Worm (Caenorhabditis elegans) whole organism, L1 larva: Measurements from ENCODE around the gene T08B1.4.

Experiments used
- C16A3.4 ChIP-seq: fragments of 150-350 bp; optimal IDR thresholded peaks from 2 replicates; lab custom pipeline; 2014; ENCODE audit warnings: missing biosample characterization, missing genetic modification characterization
- Y116A8C.19 ChIP-seq: sonication (generic microtip); optimal IDR thresholded peaks from 2 replicates; lab custom pipeline; 2016; ENCODE audit warnings: missing compliant biosample characterization, missing genetic modification characterization, borderline replicate concordance
- alr-1 ChIP-seq: fragments of 200-800 bp; sonication (Bioruptor generic); optimal IDR thresholded peaks from 2 replicates; lab custom pipeline; 2018; ENCODE audit warnings: borderline replicate concordance, mild to moderate bottlenecking, missing genetic modification characterization, missing compliant biosample characterization
- aly-2 ChIP-seq: fragments of 150-350 bp; optimal IDR thresholded peaks from 2 replicates; lab custom pipeline; 2014; ENCODE audit warnings: missing biosample characterization, missing genetic modification characterization
- ceh-63 ChIP-seq: fragments of 200-800 bp; sonication (Bioruptor generic); optimal IDR thresholded peaks from 2 replicates; lab custom pipeline; 2018; ENCODE audit warnings: mild to moderate bottlenecking, missing genetic modification characterization, missing compliant biosample characterization
- ces-1 ChIP-seq: fragments of 150-350 bp; optimal IDR thresholded peaks from 2 replicates; lab custom pipeline; 2014; ENCODE audit warnings: missing biosample characterization, missing genetic modification reagents, missing genetic modification characterization
- dpl-1 ChIP-seq, 3 experiments: fragments of 150-350 bp in 2 of 3; sonication (generic microtip) in 1 of 3; optimal IDR thresholded peaks; 2 replicates each; lab custom pipeline; 2014 to 2017; ENCODE audit warnings: missing biosample characterization in 3 of 3, missing genetic modification characterization in 3 of 3, missing genetic modification reagents in 3 of 3
- elt-2 ChIP-seq: sonication (generic microtip); optimal IDR thresholded peaks from 2 replicates; lab custom pipeline; 2016; ENCODE audit warnings: missing genetic modification characterization, mild to moderate bottlenecking, inconsistent platforms, missing compliant biosample characterization, missing genetic modification reagents
- fkh-4 ChIP-seq: sonication (generic microtip); optimal IDR thresholded peaks from 2 replicates; lab custom pipeline; 2016; ENCODE audit warnings: missing compliant biosample characterization, missing genetic modification characterization, borderline replicate concordance
- fkh-8 ChIP-seq: sonication (generic microtip); optimal IDR thresholded peaks from 2 replicates; lab custom pipeline; 2016; ENCODE audit warnings: mild to moderate bottlenecking, missing genetic modification characterization, missing compliant biosample characterization
- hpl-2 ChIP-seq: fragments of 150-350 bp; optimal IDR thresholded peaks from 2 replicates; lab custom pipeline; 2014; ENCODE audit warnings: missing biosample characterization, missing genetic modification reagents, missing genetic modification characterization
- isw-1 ChIP-seq: fragments of 200-800 bp; sonication (Bioruptor generic); IDR thresholded peaks from 2 replicates; pipeline ENCODE4 v1.3.6; 2022; ENCODE audit warnings: missing genetic modification characterization, missing compliant biosample characterization
- jun-1 ChIP-seq: fragments of 150-350 bp; optimal IDR thresholded peaks from 2 replicates; lab custom pipeline; 2014; ENCODE audit warnings: missing biosample characterization, missing genetic modification reagents, missing genetic modification characterization
- lin-35 ChIP-seq, 2 experiments: fragments of 150-350 bp; optimal IDR thresholded peaks; 2 replicates each; lab custom pipeline; 2014; ENCODE audit warnings: missing biosample characterization in 2 of 2, missing genetic modification characterization in 2 of 2, missing genetic modification reagents in 2 of 2
- lin-39 ChIP-seq: fragments of 150-350 bp; optimal IDR thresholded peaks from 2 replicates; lab custom pipeline; 2014; ENCODE audit warnings: missing biosample characterization, missing genetic modification reagents, missing genetic modification characterization
- lir-3 ChIP-seq: sonication (generic microtip); optimal IDR thresholded peaks from 2 replicates; lab custom pipeline; 2016; ENCODE audit warnings: mild to moderate bottlenecking, missing genetic modification characterization, moderate library complexity, missing compliant biosample characterization; ENCODE audit not compliant: poor library complexity
- mef-2 ChIP-seq: fragments of 150-350 bp; optimal IDR thresholded peaks from 2 replicates; lab custom pipeline; 2014; ENCODE audit warnings: missing biosample characterization, missing genetic modification characterization
- mep-1 ChIP-seq: fragments of 150-350 bp; optimal IDR thresholded peaks from 2 replicates; lab custom pipeline; 2014; ENCODE audit warnings: missing biosample characterization, missing genetic modification characterization
- nhr-11 ChIP-seq: fragments of 150-350 bp; optimal IDR thresholded peaks from 2 replicates; lab custom pipeline; 2014; ENCODE audit warnings: missing biosample characterization, missing genetic modification characterization
- nhr-12 ChIP-seq: sonication (generic microtip); optimal IDR thresholded peaks from 2 replicates; lab custom pipeline; 2017; ENCODE audit warnings: missing biosample characterization, missing genetic modification characterization
- nhr-20 ChIP-seq: sonication (generic microtip); optimal IDR thresholded peaks from 2 replicates; lab custom pipeline; 2016; ENCODE audit warnings: mild to moderate bottlenecking, missing genetic modification characterization, missing compliant biosample characterization
- nhr-28 ChIP-seq: fragments of 150-350 bp; optimal IDR thresholded peaks from 2 replicates; lab custom pipeline; 2014; ENCODE audit warnings: missing biosample characterization, missing genetic modification characterization
- nhr-47 ChIP-seq: sonication (generic microtip); optimal IDR thresholded peaks from 2 replicates; lab custom pipeline; 2016; ENCODE audit warnings: mild to moderate bottlenecking, missing genetic modification characterization, moderate library complexity, missing compliant biosample characterization
- nhr-71 ChIP-seq: sonication (generic microtip); optimal IDR thresholded peaks from 2 replicates; lab custom pipeline; 2016; ENCODE audit warnings: mild to moderate bottlenecking, missing genetic modification characterization, moderate library complexity, missing compliant biosample characterization
- nhr-76 ChIP-seq: sonication (generic microtip); optimal IDR thresholded peaks from 2 replicates; lab custom pipeline; 2017; ENCODE audit warnings: missing biosample characterization, missing genetic modification characterization
- nhr-77 ChIP-seq: fragments of 150-350 bp; optimal IDR thresholded peaks from 2 replicates; lab custom pipeline; 2014; ENCODE audit warnings: missing biosample characterization, missing genetic modification characterization
- pag-3 ChIP-seq: sonication (generic microtip); optimal IDR thresholded peaks from 2 replicates; lab custom pipeline; 2017; ENCODE audit warnings: missing genetic modification characterization, mild to moderate bottlenecking, missing compliant biosample characterization, antibody characterized with exemption, borderline replicate concordance; ENCODE audit not compliant: insufficient read depth
- skn-1 ChIP-seq: fragments of 150-350 bp; optimal IDR thresholded peaks from 2 replicates; lab custom pipeline; 2014; ENCODE audit warnings: missing biosample characterization, missing genetic modification characterization
- snpc-4 ChIP-seq: fragments of 150-350 bp; optimal IDR thresholded peaks from 2 replicates; lab custom pipeline; 2014; ENCODE audit warnings: missing biosample characterization, missing genetic modification characterization
- snu-23 ChIP-seq: sonication (generic microtip); optimal IDR thresholded peaks from 2 replicates; lab custom pipeline; 2016; ENCODE audit warnings: missing genetic modification characterization, missing compliant biosample characterization
- sptf-1 ChIP-seq: fragments of 150-350 bp; optimal IDR thresholded peaks from 2 replicates; lab custom pipeline; 2014; ENCODE audit warnings: missing biosample characterization, missing genetic modification characterization
- swsn-7 ChIP-seq: sonication (generic microtip); optimal IDR thresholded peaks from 2 replicates; lab custom pipeline; 2016; ENCODE audit warnings: missing genetic modification characterization, missing compliant biosample characterization
- tbx-2 ChIP-seq: sonication (generic microtip); optimal IDR thresholded peaks from 2 replicates; lab custom pipeline; 2016; ENCODE audit warnings: missing genetic modification characterization, missing compliant biosample characterization
- tlp-1 ChIP-seq: fragments of 150-350 bp; optimal IDR thresholded peaks from 2 replicates; lab custom pipeline; 2014; ENCODE audit warnings: missing biosample characterization, missing genetic modification characterization
- unc-130 ChIP-seq: fragments of 150-350 bp; optimal IDR thresholded peaks from 2 replicates; lab custom pipeline; 2017; ENCODE audit warnings: missing biosample characterization, missing genetic modification characterization, inconsistent platforms
- unc-98 ChIP-seq: fragments of 200-800 bp; sonication (Bioruptor generic); IDR thresholded peaks from 2 replicates; pipeline ENCODE4 v1.3.6; 2022; ENCODE audit warnings: missing genetic modification characterization, missing compliant biosample characterization
- vab-15 ChIP-seq: sonication (generic microtip); optimal IDR thresholded peaks from 2 replicates; lab custom pipeline; 2017; ENCODE audit warnings: missing genotype, mild to moderate bottlenecking, missing genetic modification characterization, missing compliant biosample characterization
- xbp-1 ChIP-seq: sonication (generic microtip); optimal IDR thresholded peaks from 2 replicates; lab custom pipeline; 2016; ENCODE audit warnings: missing genetic modification characterization, missing compliant biosample characterization
- zag-1 ChIP-seq: fragments of 150-350 bp; optimal IDR thresholded peaks from 2 replicates; lab custom pipeline; 2014; ENCODE audit warnings: missing biosample characterization, missing genetic modification characterization
- zip-4 ChIP-seq: fragments of 200-800 bp; sonication (Bioruptor generic); optimal IDR thresholded peaks from 2 replicates; lab custom pipeline; 2018; ENCODE audit warnings: mild to moderate bottlenecking, missing genetic modification characterization, moderate library complexity, missing compliant biosample characterization
- ztf-11 ChIP-seq, 2 experiments: sonication (generic microtip); optimal IDR thresholded peaks; 2 replicates each; lab custom pipeline; 2016 to 2017; ENCODE audit warnings: missing genetic modification characterization in 2 of 2, missing biosample characterization in 1 of 2, missing compliant biosample characterization in 1 of 2
- ztf-4 ChIP-seq: fragments of 150-350 bp; optimal IDR thresholded peaks from 2 replicates; lab custom pipeline; 2014; ENCODE audit warnings: missing biosample characterization, missing genetic modification characterization

T08B1.4 gene

DNA sequence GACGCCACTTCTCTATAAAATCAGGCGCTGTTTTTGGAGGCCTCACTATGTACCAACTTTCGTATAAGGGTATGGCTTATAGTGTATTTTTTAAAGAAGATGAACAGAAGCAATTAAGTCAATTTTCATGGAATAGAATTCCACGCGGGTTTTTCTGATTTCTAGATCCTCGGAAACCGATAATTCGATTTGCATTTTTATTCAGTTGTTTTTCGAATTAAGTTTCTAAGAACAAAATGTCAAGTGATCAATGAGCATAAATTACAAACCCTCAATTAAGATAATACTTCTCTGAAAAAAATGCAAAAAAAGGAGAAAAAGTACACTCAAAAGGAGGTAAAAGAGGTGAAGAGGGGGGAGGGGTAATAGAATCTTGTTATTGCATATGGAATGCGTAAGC is 42.2 kb downstream of the T08B1.4 start:
- TF ChIP-seq sptf-1 (tag; lab: Kevin White, UChicago) (no peak), zag-1 (tag; lab: Kevin White, UChicago) (no peak), skn-1 (no peak), nhr-47 (tag; lab: Kevin White, UChicago) (peak; percentile 50), swsn-7 (tag; lab: Kevin White, UChicago) (no peak), aly-2 (tag; lab: Kevin White, UChicago) (no peak), hpl-2 (no peak), nhr-28 (tag; lab: Kevin White, UChicago) (no peak), nhr-71 (tag; lab: Kevin White, UChicago) (peak; percentile 59), ceh-63 (GFP tag; lab: Kevin White, UChicago) (no peak), mef-2 (tag; lab: Kevin White, UChicago) (no peak), fkh-4 (no peak), ztf-11 (tag; optimal IDR thresholded peaks at IDR 0.05; lab: Kevin White, UChicago) (no peak), zip-4 (GFP tag; lab: Kevin White, UChicago) (no peak), xbp-1 (tag; lab: Kevin White, UChicago) (no peak), snpc-4 (tag; lab: Kevin White, UChicago) (no peak), tlp-1 (tag; lab: Kevin White, UChicago) (no peak), nhr-11 (tag; lab: Kevin White, UChicago) (no peak), fkh-8 (tag; lab: Kevin White, UChicago) (peak; percentile 59), vab-15 (tag; lab: Kevin White, UChicago) (no peak), dpl-1 (GFP tag; optimal IDR thresholded peaks at IDR 0.05; lab: Kevin White, UChicago) (no peak), Y116A8C.19 (tag; lab: Kevin White, UChicago) (no peak), nhr-76 (no peak), nhr-77 (tag; lab: Kevin White, UChicago) (no peak), unc-98 (GFP tag; lab: Robert Waterston, UW) (no peak), mep-1 (tag; lab: Kevin White, UChicago) (no peak)
- TF ChIP-seq, all 84 proteins: peak for 3

DNA sequence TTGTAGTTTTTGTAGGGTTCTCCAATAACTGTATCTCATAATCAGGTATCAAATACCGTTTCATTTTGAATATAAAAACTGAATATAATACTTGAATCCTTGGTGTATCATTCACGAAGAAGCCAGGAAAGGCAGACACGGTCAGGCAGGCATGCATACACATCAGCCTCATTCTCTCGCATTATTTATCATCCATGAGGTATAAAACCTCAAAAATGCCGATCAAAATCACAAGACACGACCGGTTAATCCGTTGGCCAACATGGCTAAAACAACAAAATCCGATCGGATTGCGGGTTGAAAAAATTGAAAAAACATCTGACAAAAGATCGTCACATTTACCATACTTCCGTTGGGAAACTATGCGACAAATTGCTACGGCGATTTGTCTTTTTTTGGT is 43.3 kb downstream of the T08B1.4 start, which contains the start of gene F59A7.5:
F59A7.5 (plus strand) TSS at position 301 of the 400 bp plus-strand sequence.
- no peak for TF ChIP-seq snu-23
- no peak for TF ChIP-seq lir-3 (tag; lab: Kevin White, UChicago)
- no peak for TF ChIP-seq jun-1 (tag; lab: Kevin White, UChicago)
- no peak for TF ChIP-seq ces-1
- TF ChIP-seq unc-130 (tag; lab: Kevin White, UChicago), result no peak
- TF ChIP-seq nhr-20 (tag; lab: Kevin White, UChicago), result no peak
- TF ChIP-seq ztf-4, result no peak
- no peak for TF ChIP-seq pag-3
- no peak for TF ChIP-seq nhr-12 (tag; lab: Kevin White, UChicago)
- no peak for TF ChIP-seq elt-2 (tag; lab: Kevin White, UChicago)
- no peak for TF ChIP-seq alr-1 (tag; lab: Kevin White, UChicago)
- no peak for TF ChIP-seq isw-1 (GFP tag; lab: Robert Waterston, UW)
- TF ChIP-seq, all 84 proteins: peak for 0

DNA sequence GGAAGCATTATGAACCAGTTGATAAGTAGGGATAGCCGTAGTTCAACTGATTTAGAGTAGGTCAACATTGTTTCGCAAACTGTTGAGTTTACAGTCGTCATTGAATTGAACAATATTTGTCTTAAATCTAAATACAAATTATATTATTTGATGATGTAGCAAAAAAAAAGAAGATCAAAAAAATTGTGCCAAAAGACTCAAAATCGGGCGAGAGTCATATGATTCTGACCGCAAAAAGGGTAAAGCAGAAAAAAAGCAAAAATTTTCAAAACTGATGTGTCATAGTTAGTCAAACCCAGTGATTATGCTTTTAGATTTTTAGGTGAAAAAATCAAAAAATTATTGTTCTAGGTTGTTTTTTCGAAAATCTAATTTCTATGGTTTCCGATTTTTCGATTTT is 48.7 kb downstream of the T08B1.4 start, which contains the start of gene srab-13:
srab-13 (minus strand) TSS at position 101 of the 400 bp plus-strand sequence.
- no peak for TF ChIP-seq nhr-12 (tag; lab: Kevin White, UChicago)
- TF ChIP-seq tbx-2 (tag; lab: Kevin White, UChicago), result no peak
- no peak for TF ChIP-seq lin-39 (tag; lab: Kevin White, UChicago)
- no peak for TF ChIP-seq lin-35 (GFP tag; optimal IDR thresholded peaks at IDR 0.05; lab: Kevin White, UChicago)
- TF ChIP-seq C16A3.4, result no peak
- TF ChIP-seq dpl-1 (GFP tag; optimal IDR thresholded peaks at IDR 0.05; lab: Kevin White, UChicago), result no peak
- no peak for TF ChIP-seq zag-1 (tag; lab: Kevin White, UChicago)
